Fruit fly (Drosophila melanogaster) S2 (cell line): Measurements from ENCODE around the gene CG15892.

Source experiments
- CG8478 ChIP-seq: fragments of >200 bp; optimal IDR thresholded peaks from 2 replicates; lab custom pipeline; 2018
- CTCF ChIP-seq, 2 experiments: fragments of >200 bp; optimal IDR thresholded peaks; 2 replicates each; lab custom pipeline; 2018

The CG15892 gene

DNA sequence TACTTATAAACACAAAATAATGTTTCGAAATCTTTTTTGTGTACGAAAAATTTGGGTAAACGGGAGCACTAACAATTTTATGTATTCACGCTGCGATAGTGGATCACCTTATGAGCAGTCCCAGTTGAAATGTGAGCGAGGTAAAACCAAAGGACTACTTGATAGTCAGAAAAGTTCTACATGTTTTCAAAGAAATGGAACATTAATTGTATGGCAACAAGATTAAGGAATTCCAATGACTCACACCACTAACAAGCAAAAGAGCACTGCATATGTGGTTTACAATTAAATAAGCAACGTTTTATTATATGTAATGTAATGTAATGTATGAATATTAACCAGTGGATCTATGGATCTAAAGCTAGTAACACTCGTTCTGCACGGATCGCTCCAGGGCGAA is at the start of gene CG15892:
Gene CG15892 (minus strand): TSS at position 101 of the 400 bp plus-strand sequence.
- TF ChIP-seq CG8478 (lab: Kevin White, UChicago) (no peak), CTCF (optimal IDR thresholded peaks at IDR 0.05; lab: Kevin White, UChicago) (no peak)

DNA sequence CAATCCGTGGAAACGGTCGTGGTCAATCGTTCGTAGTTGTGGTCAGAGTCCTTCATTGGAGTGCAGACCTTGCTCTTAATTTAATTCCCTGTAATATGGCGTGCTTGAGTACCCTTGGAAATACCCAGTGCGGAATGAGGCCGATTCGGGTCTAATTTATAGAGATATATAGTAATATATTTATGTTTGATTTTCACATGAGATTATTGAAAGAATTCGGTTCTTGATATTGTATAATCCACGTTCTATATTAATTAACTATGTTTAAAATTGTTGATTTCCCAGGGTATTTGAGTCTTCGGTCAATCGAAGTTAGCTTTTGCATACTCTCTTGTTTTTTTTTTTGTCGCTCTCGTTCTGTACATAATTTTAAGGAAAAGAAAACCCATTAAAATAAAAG is 49.2 kb upstream of the CG15892 start:
- TF ChIP-seq CG8478 (lab: Kevin White, UChicago) (no peak), CTCF (optimal IDR thresholded peaks at IDR 0.05; lab: Kevin White, UChicago) (no peak)

DNA sequence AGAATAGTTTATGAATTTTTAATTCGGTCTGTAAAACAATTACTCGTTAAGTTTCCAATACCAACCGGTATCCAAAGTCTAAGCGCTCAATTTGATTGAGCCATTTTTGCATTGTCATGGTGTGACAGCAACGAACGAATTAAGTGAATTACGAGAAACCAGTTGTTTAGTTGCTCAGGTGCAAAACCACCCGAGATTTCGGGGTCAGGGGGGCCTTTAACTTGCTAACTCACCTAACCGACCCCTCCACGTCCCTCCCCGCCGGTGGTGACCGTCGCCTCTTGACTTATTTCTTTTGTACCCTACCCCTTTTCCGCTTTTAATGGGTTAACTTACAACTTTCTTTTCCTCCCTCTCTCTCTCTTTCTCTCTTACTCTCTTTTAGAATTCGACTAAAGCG is 47.5 kb upstream of the CG15892 start:
- TF ChIP-seq CG8478 (lab: Kevin White, UChicago) = no peak
- no peak for TF ChIP-seq CTCF (optimal IDR thresholded peaks at IDR 0.05; lab: Kevin White, UChicago)

DNA sequence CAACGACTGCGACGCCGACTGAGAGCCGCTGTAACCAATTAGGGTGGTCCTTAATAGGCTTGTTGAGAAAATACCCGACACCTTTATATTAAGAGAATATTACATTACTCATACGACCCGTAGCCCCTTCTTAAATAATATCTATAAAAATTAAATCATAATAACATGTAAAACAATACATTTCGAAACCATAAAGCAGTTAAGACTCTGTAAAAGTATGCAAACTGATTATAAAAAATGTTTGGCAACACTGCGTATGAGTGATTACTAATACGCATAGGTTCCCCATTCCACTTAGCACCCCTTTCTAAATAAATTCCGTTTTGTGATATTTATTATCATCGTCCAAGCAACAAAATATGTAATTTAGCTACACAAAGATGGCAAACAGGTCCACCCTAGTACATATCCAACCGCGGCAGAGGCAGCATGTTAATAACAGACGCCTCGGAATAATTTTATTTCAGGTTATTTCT is 46.5 kb upstream of the CG15892 start:
- no peak for TF ChIP-seq CG8478 (lab: Kevin White, UChicago)

DNA sequence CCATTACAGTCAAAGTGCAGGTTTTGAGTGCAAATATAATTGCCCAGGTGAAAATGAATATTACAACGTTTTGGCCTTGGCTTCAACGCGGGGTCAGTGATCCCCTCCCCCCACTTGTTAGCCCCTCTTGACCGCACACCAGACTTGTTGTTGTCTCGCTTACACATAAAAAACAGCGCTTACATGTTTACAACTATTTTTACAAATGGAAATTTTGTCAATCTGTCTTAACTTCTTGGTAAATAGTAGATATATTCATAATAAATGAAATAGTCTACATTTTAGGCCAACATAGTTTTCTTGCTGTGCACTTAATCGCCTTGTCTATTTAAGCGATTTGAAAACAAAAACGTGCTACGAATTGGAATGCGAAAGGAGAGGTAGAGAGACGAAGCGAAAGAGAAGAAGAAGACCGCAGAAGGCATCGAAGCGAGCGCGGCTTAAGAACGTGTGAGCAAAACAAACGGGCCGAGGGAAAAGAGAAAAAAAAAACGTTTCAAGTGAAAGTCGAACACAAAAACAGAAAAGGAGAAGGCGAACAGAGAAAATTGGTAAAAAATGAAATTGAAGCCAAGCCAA is 45.9 kb upstream of the CG15892 start:
- TF ChIP-seq CTCF (optimal IDR thresholded peaks at IDR 0.05; lab: Kevin White, UChicago) = no peak
- no peak for TF ChIP-seq CG8478 (lab: Kevin White, UChicago)

DNA sequence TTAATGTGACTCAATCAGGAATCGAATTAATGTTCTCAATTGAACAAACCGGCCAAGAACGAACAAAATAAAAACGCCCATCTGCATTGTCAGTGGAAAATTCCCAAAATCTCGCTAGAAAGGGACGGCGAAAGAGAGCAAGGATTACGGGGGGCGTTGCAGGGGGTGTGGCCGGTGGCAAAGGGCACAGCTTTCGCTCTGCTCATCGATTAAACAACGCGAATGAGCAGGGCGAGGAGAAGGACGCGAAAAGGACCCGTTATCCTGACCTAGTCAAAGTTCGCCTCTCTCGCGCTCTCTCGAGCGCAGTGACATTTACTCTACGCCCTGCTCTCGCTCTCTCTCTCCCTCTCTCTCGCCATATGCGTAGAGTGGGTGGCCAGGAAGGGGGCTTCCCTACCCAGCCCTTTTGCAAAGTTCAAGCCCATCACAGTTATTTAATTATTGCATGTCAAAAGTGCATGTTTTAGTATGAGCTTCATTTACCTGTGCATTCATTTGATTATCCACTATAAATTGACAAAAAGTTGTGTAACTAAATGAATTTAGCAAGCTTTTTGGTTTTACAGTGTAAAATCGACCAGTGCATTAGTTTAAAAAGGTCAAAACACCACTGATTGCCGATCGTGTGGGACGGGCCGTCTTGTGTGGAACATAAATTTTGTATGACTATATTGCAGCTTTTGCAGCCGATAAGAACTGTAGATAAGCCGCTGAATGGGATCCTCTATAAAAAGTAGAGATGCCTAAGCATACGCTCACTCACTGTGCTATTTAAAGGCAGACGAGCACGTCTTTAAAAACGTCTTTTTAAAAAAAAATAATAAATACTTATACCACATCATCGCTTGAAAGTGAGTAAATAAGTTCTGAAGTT is 44.8 kb upstream of the CG15892 start:
- TF ChIP-seq CG8478 (lab: Kevin White, UChicago) (no peak), CTCF (optimal IDR thresholded peaks at IDR 0.05; lab: Kevin White, UChicago) (no peak)

DNA sequence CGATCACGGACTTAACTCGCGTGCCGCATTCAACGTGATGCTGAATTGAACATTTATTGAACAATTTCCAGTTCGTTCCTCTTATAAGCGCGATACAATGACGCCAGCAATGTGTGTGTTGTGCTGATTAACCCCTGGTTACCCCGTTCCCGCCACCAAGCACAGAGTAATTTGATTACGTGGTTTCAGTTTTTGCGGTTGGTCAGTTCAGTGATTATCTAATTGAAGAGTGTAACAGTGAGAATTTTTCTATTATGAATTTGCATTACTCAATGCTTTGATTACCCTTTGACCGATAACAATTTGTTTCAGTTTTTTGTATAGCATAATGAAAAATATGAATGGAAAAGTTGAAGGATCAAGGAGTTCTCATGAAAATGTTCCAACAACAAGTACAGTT is 43.6 kb upstream of the CG15892 start, which contains the start of gene CG3842:
Gene CG3842 (plus strand): TSS at position 61 of the 400 bp plus-strand sequence.
- TF ChIP-seq CG8478 (lab: Kevin White, UChicago) (no peak), CTCF (optimal IDR thresholded peaks at IDR 0.05; lab: Kevin White, UChicago) (no peak)

DNA sequence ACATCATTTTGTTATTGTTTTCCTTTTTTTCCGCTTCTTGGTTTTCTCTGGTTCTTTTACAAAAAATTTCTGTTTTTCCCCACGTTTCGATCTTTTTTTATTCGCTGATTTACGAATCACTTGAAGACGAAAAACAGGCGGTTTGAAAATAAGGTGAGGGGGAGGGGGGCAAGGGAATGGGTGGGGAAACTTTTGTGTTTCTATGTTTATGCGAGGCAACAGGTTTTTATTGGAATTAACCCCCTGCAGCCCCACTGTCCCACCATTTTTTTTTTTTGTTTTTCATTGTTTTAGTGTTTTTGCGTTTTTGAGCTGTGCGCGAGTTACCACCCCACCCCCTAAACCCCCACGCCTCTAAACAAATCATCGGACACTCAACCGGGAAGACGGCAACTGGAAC is 40.8 kb upstream of the CG15892 start:
- no peak for TF ChIP-seq CTCF (optimal IDR thresholded peaks at IDR 0.05; lab: Kevin White, UChicago)
- TF ChIP-seq CG8478 (lab: Kevin White, UChicago) = no peak

DNA sequence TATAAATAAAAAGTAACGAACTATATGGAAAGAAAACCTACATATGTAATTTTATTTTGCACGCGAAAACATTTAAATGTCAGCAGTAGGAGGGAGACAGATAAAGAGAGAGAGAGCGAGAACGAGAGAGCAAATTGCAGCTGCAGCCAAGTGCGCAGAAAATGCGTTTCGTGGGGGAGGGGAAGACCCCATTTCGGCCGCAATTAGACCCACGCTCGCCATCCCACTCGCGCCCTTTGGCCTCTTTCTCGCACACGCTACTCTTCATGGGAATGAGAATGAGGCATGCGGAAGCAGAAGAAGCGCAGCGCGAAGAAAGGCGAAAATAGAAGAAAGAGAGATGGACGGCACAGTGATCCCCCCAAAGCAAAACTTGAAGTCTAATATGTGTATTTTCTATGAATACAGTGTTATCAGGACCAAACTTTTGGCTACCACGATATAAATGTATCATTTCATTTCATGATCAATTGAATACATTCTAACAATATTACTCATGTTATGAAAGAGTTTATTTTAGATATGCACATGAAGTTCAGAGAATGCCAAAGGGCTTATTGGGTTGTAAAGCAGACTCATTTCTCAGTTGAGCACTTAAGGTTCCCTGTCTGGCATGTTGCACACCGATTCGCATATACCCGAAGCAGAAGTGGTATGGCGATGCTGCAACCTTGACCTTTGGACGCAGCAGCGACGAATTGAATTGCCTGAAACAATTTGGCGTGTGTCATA is 39.0 kb upstream of the CG15892 start:
- TF ChIP-seq CTCF (optimal IDR thresholded peaks at IDR 0.05; lab: Kevin White, UChicago) (no peak), CG8478 (lab: Kevin White, UChicago) (no peak)

DNA sequence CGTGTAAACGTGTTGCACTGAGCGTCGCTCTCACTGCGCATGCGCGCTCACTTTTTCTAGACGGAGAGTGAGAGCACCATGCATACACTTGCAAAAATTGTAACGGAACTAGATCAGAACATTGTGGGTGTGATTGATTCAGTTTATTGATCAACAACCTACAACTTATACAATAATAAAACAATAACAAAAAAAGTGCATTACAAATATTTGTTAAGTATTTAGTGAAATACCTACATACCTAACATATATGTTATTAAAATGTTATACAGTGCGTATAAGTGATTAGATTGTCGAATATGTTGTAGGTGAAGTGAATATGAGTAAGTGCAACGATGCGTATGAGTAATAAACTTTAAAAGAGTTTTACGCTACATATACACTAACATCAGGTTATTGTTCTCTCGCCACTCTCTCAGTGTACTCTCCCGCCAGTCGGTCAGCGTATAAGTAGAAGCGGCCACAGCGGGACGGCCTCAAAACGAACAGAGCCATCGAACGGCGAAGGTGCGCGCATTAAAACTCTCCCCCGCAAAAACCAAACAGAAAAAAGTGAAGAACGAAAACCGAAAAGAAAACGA is 36.3 kb upstream of the CG15892 start, which contains the start of gene CG42240:
Gene CG42240 (plus strand): TSS at position 474 of the 581 bp plus-strand sequence.
- TF ChIP-seq CG8478 (lab: Kevin White, UChicago) = no peak
- TF ChIP-seq CTCF (optimal IDR thresholded peaks at IDR 0.05; lab: Kevin White, UChicago) = no peak

DNA sequence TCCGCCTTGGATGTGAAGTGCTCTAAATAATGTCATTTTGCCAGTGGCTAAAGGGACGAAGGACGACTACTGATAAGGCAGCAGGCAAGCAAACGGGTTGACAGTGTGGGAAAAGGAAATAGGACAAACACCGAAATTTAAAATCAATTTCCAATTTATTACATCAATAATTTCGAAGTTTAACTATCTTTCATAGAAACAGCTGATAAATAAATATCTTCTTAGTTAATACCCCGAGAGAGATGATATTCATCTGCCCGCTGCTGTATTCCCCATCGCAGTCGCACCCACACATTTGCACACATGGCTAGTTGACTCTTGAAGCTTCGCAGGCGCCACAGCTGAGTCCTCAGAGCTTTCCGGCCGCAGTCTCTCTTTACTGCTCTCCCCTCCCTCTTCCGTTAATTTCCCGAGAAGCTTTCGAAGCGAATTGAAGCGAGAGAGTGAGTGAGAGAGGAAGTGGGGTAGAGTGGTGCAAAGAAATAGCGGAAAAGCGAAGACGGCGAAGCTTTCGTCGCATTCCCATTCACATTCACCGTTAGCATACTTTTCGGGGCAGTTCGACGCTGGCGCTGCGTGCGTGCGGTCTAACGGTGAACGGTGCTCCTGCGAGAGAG is 22.8 kb upstream of the CG15892 start:
- no peak for TF ChIP-seq CG8478 (lab: Kevin White, UChicago)

DNA sequence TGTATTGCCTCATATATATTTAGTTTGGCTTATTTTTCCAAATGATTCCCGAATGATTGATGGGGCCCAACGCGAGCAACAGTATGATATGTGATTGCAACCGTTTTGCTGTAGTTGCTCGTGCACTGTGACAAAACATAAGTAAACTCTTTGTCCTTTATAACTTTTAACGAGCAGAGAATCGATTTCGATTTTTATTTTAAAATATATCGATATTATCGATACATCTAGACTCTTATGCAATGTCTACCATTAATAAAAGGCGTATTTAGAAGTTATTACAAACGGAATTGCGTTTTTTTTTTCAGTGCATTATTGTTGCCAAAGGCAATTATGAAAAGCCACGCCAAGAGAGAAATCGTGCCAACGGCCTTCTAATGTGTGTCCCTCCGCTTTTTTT is 21.4 kb upstream of the CG15892 start:
- TF ChIP-seq CTCF (optimal IDR thresholded peaks at IDR 0.05; lab: Kevin White, UChicago) (no peak), CG8478 (lab: Kevin White, UChicago) (no peak)

DNA sequence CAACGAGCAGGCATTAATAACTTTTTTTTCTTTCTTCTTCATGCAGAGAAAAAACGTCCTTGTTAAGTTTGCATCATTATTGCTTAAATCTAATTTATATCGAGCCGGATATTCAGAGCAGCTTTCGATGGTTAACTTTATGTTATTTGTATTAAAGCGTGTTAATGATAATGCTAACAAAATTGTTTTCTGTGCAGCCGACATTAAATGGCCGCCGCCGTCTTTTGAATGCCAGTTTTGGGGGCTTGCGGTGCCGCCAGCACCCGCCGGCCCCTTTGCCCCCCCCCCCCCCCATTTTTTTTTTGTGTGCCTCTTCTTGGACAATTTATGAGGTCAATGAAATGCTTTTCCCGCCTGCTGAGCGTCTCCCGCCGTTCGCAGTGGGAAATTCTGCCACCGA is 17.4 kb upstream of the CG15892 start:
- no peak for TF ChIP-seq CTCF (optimal IDR thresholded peaks at IDR 0.05; lab: Kevin White, UChicago)
- TF ChIP-seq CG8478 (lab: Kevin White, UChicago) = no peak

DNA sequence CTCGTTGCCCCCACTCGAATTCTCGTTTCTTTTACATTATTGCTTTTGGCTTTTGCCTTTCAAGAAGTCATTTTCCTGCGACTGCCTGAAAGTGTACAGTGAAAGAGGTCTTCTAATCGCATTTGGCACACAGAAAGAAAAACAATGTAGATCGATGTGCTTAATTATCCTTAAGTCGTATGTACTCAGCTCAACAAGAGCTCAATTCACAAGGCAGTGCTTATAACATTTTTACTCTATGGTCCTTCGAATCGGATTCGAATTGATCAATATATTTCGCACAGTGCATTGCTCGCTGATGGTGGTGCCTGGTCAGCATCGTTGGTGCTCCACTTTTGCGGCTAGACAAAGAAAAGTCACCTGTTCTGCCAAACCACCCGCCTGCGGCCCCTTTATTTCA is 16.3 kb upstream of the CG15892 start:
- TF ChIP-seq CG8478 (lab: Kevin White, UChicago) (no peak), CTCF (optimal IDR thresholded peaks at IDR 0.05; lab: Kevin White, UChicago) (no peak)
